Worm (Caenorhabditis elegans): ENCODE measurements around the gene F47B10.8.

ce11 chrX:10891890-10892289, 18.7 kb downstream of the F47B10.8 start, which contains the start of gene F47B10.3:
- TF ChIP-seq fkh-10 (GFP tag; optimal IDR thresholded peaks at IDR 0.05), result no peak
- no peak for TF ChIP-seq ama-1 (optimal IDR thresholded peaks at IDR 0.05)
- TF ChIP-seq zag-1 (tag; optimal IDR thresholded peaks at IDR 0.05), result no peak

Measured in whole organism, L3 larva.